Worm (Caenorhabditis elegans) whole organism, late embryonic: ENCODE measurements around the gene F25H9.2.

Source experiments
- C08G9.2 ChIP-seq: sonication (generic microtip); optimal IDR thresholded peaks from 2 replicates; lab custom pipeline; 2016; ENCODE audit warnings: mild to moderate bottlenecking, missing genetic modification characterization, moderate library complexity, missing compliant biosample characterization
- ama-1 ChIP-seq: fragments of 150-350 bp; optimal IDR thresholded peaks from 2 replicates; lab custom pipeline; 2014
- ceh-14 ChIP-seq: sonication (generic microtip); optimal IDR thresholded peaks from 2 replicates; lab custom pipeline; 2016; ENCODE audit warnings: missing genotype, missing genetic modification characterization, missing compliant biosample characterization
- ceh-19 ChIP-seq: fragments of 200-800 bp; sonication (Bioruptor generic); optimal IDR thresholded peaks from 2 replicates; lab custom pipeline; 2018; ENCODE audit warnings: mild to moderate bottlenecking, missing genetic modification characterization, missing compliant biosample characterization
- ceh-6 ChIP-seq: fragments of 200-800 bp; sonication (Bioruptor generic); optimal IDR thresholded peaks from 2 replicates; lab custom pipeline; 2018; ENCODE audit warnings: mild to moderate bottlenecking, missing genetic modification characterization, missing compliant biosample characterization
- dmd-4 ChIP-seq: sonication (generic microtip); optimal IDR thresholded peaks from 2 replicates; lab custom pipeline; 2016; ENCODE audit warnings: borderline replicate concordance, missing genetic modification characterization, missing compliant biosample characterization
- fkh-10 ChIP-seq: fragments of 150-350 bp; optimal IDR thresholded peaks from 2 replicates; lab custom pipeline; 2014; ENCODE audit warnings: missing biosample characterization, missing genetic modification reagents, missing genetic modification characterization
- fkh-6 ChIP-seq: sonication (generic microtip); optimal IDR thresholded peaks from 2 replicates; lab custom pipeline; 2016; ENCODE audit warnings: missing genetic modification characterization, missing compliant biosample characterization
- lin-11 ChIP-seq: fragments of 200-800 bp; sonication (Bioruptor generic); optimal IDR thresholded peaks from 2 replicates; lab custom pipeline; 2018; ENCODE audit warnings: mild to moderate bottlenecking, missing genetic modification characterization, missing compliant biosample characterization
- nhr-11 ChIP-seq: fragments of 150-350 bp; optimal IDR thresholded peaks from 2 replicates; lab custom pipeline; 2014; ENCODE audit warnings: missing biosample characterization, missing genetic modification characterization
- nhr-232 ChIP-seq: sonication (generic microtip); optimal IDR thresholded peaks from 2 replicates; lab custom pipeline; 2016; ENCODE audit warnings: missing genetic modification characterization, missing compliant biosample characterization
- pag-3 ChIP-seq: sonication (generic microtip); optimal IDR thresholded peaks from 2 replicates; lab custom pipeline; 2016; ENCODE audit warnings: missing compliant biosample characterization, missing genetic modification characterization, borderline replicate concordance
- unc-86 ChIP-seq: sonication (generic microtip); optimal IDR thresholded peaks from 2 replicates; lab custom pipeline; 2016; ENCODE audit warnings: missing genetic modification characterization, missing compliant biosample characterization

- TF ChIP-seq C08G9.2 (tag; lab: Kevin White, UChicago) (no peak), ceh-14 (no peak), fkh-6 (no peak), nhr-11 (no peak), pag-3 (no peak), ceh-6 (GFP tag; lab: Kevin White, UChicago) (no peak), nhr-232 (no peak), dmd-4 (tag; lab: Kevin White, UChicago) (no peak), fkh-10 (no peak), lin-11 (no peak), ceh-19 (GFP tag; lab: Kevin White, UChicago) (no peak), ama-1 (lab: Kevin White, UChicago) (no peak), unc-86 (tag; lab: Kevin White, UChicago) (no peak)
Measured at ce11 chrV:13488297-13488803, 30.5 kb downstream of the F25H9.2 start.
